Worm (Caenorhabditis elegans) whole organism, young adult: ENCODE measurements around the gene C09H5.7.

Experiments
- B0261.1 ChIP-seq: sonication (generic microtip); optimal IDR thresholded peaks from 2 replicates; lab custom pipeline; 2016; ENCODE audit warnings: mild to moderate bottlenecking, missing genetic modification characterization, moderate library complexity, missing compliant biosample characterization
- C06A6.2 ChIP-seq: fragments of 200-800 bp; sonication (Bioruptor generic); conservative IDR thresholded peaks from 2 replicates; pipeline ENCODE4 v1.3.6; 2022; ENCODE audit warnings: missing genetic modification characterization, missing compliant biosample characterization
- C17E4.6 ChIP-seq: fragments of 200-800 bp; sonication (Bioruptor generic); IDR thresholded peaks from 2 replicates; pipeline ENCODE4 v1.3.6; 2022; ENCODE audit warnings: missing genetic modification reagents, missing genetic modification characterization, missing compliant biosample characterization
- D2030.7 ChIP-seq: fragments of 200-800 bp; sonication (Bioruptor generic); IDR thresholded peaks from 2 replicates; pipeline ENCODE4 v1.3.6; 2022; ENCODE audit warnings: missing genetic modification reagents, missing genetic modification characterization, missing compliant biosample characterization
- F22D6.2 ChIP-seq: sonication (generic microtip); optimal IDR thresholded peaks from 2 replicates; lab custom pipeline; 2016; ENCODE audit warnings: mild to moderate bottlenecking, missing genetic modification characterization, missing compliant biosample characterization
- F23B12.7 ChIP-seq: sonication (generic microtip); optimal IDR thresholded peaks from 2 replicates; lab custom pipeline; 2017; ENCODE audit warnings: missing genetic modification characterization, mild to moderate bottlenecking, missing compliant biosample characterization, antibody characterized with exemption, moderate library complexity; ENCODE audit not compliant: insufficient read depth
- F37B4.10 ChIP-seq: fragments of 200-800 bp; sonication (Bioruptor generic); IDR thresholded peaks from 2 replicates; pipeline ENCODE4 v1.3.6; 2022; ENCODE audit warnings: missing genetic modification characterization, missing compliant biosample characterization
- F39B2.1 ChIP-seq: fragments of 200-800 bp; sonication (Bioruptor generic); IDR thresholded peaks from 2 replicates; pipeline ENCODE4 v1.3.6; 2022; ENCODE audit warnings: missing genetic modification reagents, missing genetic modification characterization, missing compliant biosample characterization
- K12H6.12 ChIP-seq: fragments of 200-800 bp; sonication (Bioruptor generic); optimal IDR thresholded peaks from 2 replicates; lab custom pipeline; 2018; ENCODE audit warnings: mild to moderate bottlenecking, missing genetic modification characterization, missing compliant biosample characterization
- Y95B8A.8 ChIP-seq: fragments of 200-800 bp; sonication (Bioruptor generic); IDR thresholded peaks from 2 replicates; pipeline ENCODE4 v1.3.6; 2022; ENCODE audit warnings: missing genetic modification reagents, missing genetic modification characterization, missing compliant biosample characterization
- ama-1 ChIP-seq, 3 experiments: fragments of 150-350 bp in 1 of 3; sonication (generic microtip) in 2 of 3; optimal IDR thresholded peaks; 2 replicates each; lab custom pipeline; 2014 to 2018; ENCODE audit warnings: missing biosample characterization in 2 of 3, missing genetic modification characterization in 2 of 3, missing genetic modification reagents in 2 of 3
- attf-3 ChIP-seq: fragments of 200-800 bp; sonication (Bioruptor generic); conservative IDR thresholded peaks from 2 replicates; pipeline ENCODE4 v1.3.6; 2022; ENCODE audit warnings: missing genetic modification reagents, missing genetic modification characterization, missing compliant biosample characterization
- attf-5 ChIP-seq: fragments of 200-800 bp; sonication (Bioruptor generic); optimal IDR thresholded peaks from 2 replicates; lab custom pipeline; 2018; ENCODE audit warnings: mild to moderate bottlenecking, missing genetic modification characterization, missing compliant biosample characterization
- cebp-1 ChIP-seq, 2 experiments: fragments of 200-800 bp in 1 of 2; sonication (Bioruptor generic) in 1 of 2; sonication (generic microtip) in 1 of 2; IDR thresholded peaks in 1 of 2; optimal IDR thresholded peaks in 1 of 2; 2 replicates each; pipeline versions ENCODE4 v1.3.6 to Lab custom; 2017 to 2022; ENCODE audit warnings: missing compliant biosample characterization in 2 of 2, missing genetic modification characterization in 2 of 2, mild to moderate bottlenecking in 1 of 2, missing genetic modification reagents in 1 of 2, moderate library complexity in 1 of 2
- ceh-100 ChIP-seq: fragments of 200-800 bp; sonication (Bioruptor generic); IDR thresholded peaks from 2 replicates; pipeline ENCODE4 v1.3.6; 2022; ENCODE audit warnings: missing genetic modification reagents, missing genetic modification characterization, missing compliant biosample characterization
- ceh-40 ChIP-seq: fragments of 200-800 bp; sonication (Bioruptor generic); IDR thresholded peaks from 2 replicates; pipeline ENCODE4 v1.3.6; 2022; ENCODE audit warnings: missing genetic modification characterization, missing compliant biosample characterization
- ceh-79 ChIP-seq: sonication (generic microtip); optimal IDR thresholded peaks from 2 replicates; lab custom pipeline; 2017; ENCODE audit warnings: mild to moderate bottlenecking, missing genetic modification characterization, missing compliant biosample characterization
- chd-7 ChIP-seq: sonication (generic microtip); optimal IDR thresholded peaks from 2 replicates; lab custom pipeline; 2016; ENCODE audit warnings: mild to moderate bottlenecking, missing genetic modification characterization, moderate library complexity, missing compliant biosample characterization
- dpl-1 ChIP-seq: fragments of 150-350 bp; optimal IDR thresholded peaks from 2 replicates; lab custom pipeline; 2014; ENCODE audit warnings: missing biosample characterization, missing genetic modification reagents, missing genetic modification characterization
- hlh-12 ChIP-seq: sonication (generic microtip); optimal IDR thresholded peaks from 2 replicates; lab custom pipeline; 2016; ENCODE audit warnings: missing genetic modification characterization, missing compliant biosample characterization
- hmg-1.2 ChIP-seq: fragments of 200-800 bp; sonication (Bioruptor generic); IDR thresholded peaks from 2 replicates; pipeline ENCODE4 v1.3.6; 2022; ENCODE audit warnings: missing genetic modification reagents, missing genetic modification characterization, missing compliant biosample characterization
- hsf-1 ChIP-seq: fragments of 200-800 bp; sonication (Bioruptor generic); IDR thresholded peaks from 2 replicates; pipeline ENCODE4 v1.3.6; 2022; ENCODE audit warnings: missing genetic modification reagents, missing genetic modification characterization, missing compliant biosample characterization
- lin-54 ChIP-seq: fragments of 200-800 bp; sonication (Bioruptor generic); optimal IDR thresholded peaks from 2 replicates; lab custom pipeline; 2018; ENCODE audit warnings: mild to moderate bottlenecking, missing genetic modification characterization, missing compliant biosample characterization
- lir-1 ChIP-seq: fragments of 200-800 bp; sonication (Bioruptor generic); conservative IDR thresholded peaks from 2 replicates; pipeline ENCODE4 v1.3.6; 2022; ENCODE audit warnings: missing genetic modification reagents, missing genetic modification characterization, missing compliant biosample characterization
- madf-3 ChIP-seq: fragments of 200-800 bp; sonication (Bioruptor generic); IDR thresholded peaks from 2 replicates; pipeline ENCODE4 v1.3.6; 2022; ENCODE audit warnings: missing genetic modification reagents, missing genetic modification characterization, missing compliant biosample characterization
- madf-6 ChIP-seq: fragments of 200-800 bp; sonication (Bioruptor generic); IDR thresholded peaks from 2 replicates; pipeline ENCODE4 v1.3.6; 2022; ENCODE audit warnings: missing genetic modification reagents, missing genetic modification characterization, missing compliant biosample characterization
- mcd-1 ChIP-seq: fragments of 200-800 bp; sonication (Bioruptor generic); IDR thresholded peaks from 2 replicates; pipeline ENCODE4 v1.3.6; 2022; ENCODE audit warnings: missing genetic modification reagents, missing genetic modification characterization, missing compliant biosample characterization
- nfya-1 ChIP-seq: sonication (generic microtip); optimal IDR thresholded peaks from 2 replicates; lab custom pipeline; 2017; ENCODE audit warnings: antibody characterized with exemption, missing compliant biosample characterization, missing genetic modification characterization, borderline replicate concordance; ENCODE audit not compliant: insufficient read depth
- nhr-120 ChIP-seq: fragments of 200-800 bp; sonication (Bioruptor generic); IDR thresholded peaks from 2 replicates; pipeline ENCODE4 v1.3.6; 2022; ENCODE audit warnings: missing genetic modification characterization, missing compliant biosample characterization
- nhr-27 ChIP-seq: fragments of 200-800 bp; sonication (Bioruptor generic); optimal IDR thresholded peaks from 2 replicates; lab custom pipeline; 2018; ENCODE audit warnings: mild to moderate bottlenecking, missing genetic modification characterization, moderate library complexity, missing compliant biosample characterization
- pbrm-1 ChIP-seq: fragments of 200-800 bp; sonication (Bioruptor generic); IDR thresholded peaks from 2 replicates; pipeline ENCODE4 v1.3.6; 2022; ENCODE audit warnings: missing genetic modification reagents, missing genetic modification characterization, missing compliant biosample characterization
- rcor-1 ChIP-seq: fragments of 200-800 bp; sonication (Bioruptor generic); IDR thresholded peaks from 2 replicates; pipeline ENCODE4 v1.3.6; 2022; ENCODE audit warnings: missing genetic modification reagents, missing genetic modification characterization, missing compliant biosample characterization
- rpc-1 ChIP-seq, 2 experiments: fragments of 150-350 bp in 1 of 2; sonication (generic microtip) in 1 of 2; optimal IDR thresholded peaks; 2 replicates each; lab custom pipeline; 2014 to 2018; ENCODE audit warnings: missing biosample characterization in 1 of 2, missing genetic modification characterization in 1 of 2, missing genetic modification reagents in 1 of 2, missing genotype in 1 of 2
- sea-2 ChIP-seq: fragments of 200-800 bp; sonication (Bioruptor generic); IDR thresholded peaks from 2 replicates; pipeline ENCODE4 v1.3.6; 2022; ENCODE audit warnings: missing genetic modification characterization, missing compliant biosample characterization
- snpc-1.1 ChIP-seq: sonication (generic microtip); optimal IDR thresholded peaks from 2 replicates; lab custom pipeline; 2017; ENCODE audit warnings: missing genetic modification characterization, mild to moderate bottlenecking, missing compliant biosample characterization, antibody characterized with exemption, moderate library complexity, missing genotype, missing genetic modification reagents; ENCODE audit not compliant: insufficient read depth
- snpc-1.3 ChIP-seq: sonication (generic microtip); optimal IDR thresholded peaks from 2 replicates; lab custom pipeline; 2017; ENCODE audit warnings: missing genetic modification characterization, mild to moderate bottlenecking, missing compliant biosample characterization, antibody characterized with exemption, moderate library complexity, missing genotype, missing genetic modification reagents; ENCODE audit not compliant: insufficient read depth
- tbp1 ChIP-seq: fragments of 200-800 bp; sonication (Bioruptor generic); optimal IDR thresholded peaks from 2 replicates; lab custom pipeline; 2018; ENCODE audit warnings: mild to moderate bottlenecking, missing genetic modification characterization, missing compliant biosample characterization
- tbx-9 ChIP-seq: sonication (generic microtip); optimal IDR thresholded peaks from 2 replicates; lab custom pipeline; 2016; ENCODE audit warnings: borderline replicate concordance, missing genetic modification characterization, inconsistent platforms, missing compliant biosample characterization
- unc-130 ChIP-seq: sonication (generic microtip); optimal IDR thresholded peaks from 2 replicates; lab custom pipeline; 2016; ENCODE audit warnings: missing genetic modification reagents, missing genetic modification characterization, missing compliant biosample characterization
- ztf-22 ChIP-seq: fragments of 200-800 bp; sonication (Bioruptor generic); optimal IDR thresholded peaks from 2 replicates; lab custom pipeline; 2018; ENCODE audit warnings: mild to moderate bottlenecking, missing genetic modification characterization, moderate library complexity, missing compliant biosample characterization

Gene C09H5.7

ce11 chrV:8130149-8130661, 45.2 kb upstream of the C09H5.7 start, which contains the start of gene snap-1 (continued):
- TF ChIP-seq Y95B8A.8 (no peak), lir-1 (no peak), D2030.7 (GFP tag; lab: Robert Waterston, UW) (no peak), sea-2 (GFP tag; lab: Robert Waterston, UW) (no peak), nfya-1 (tag; lab: Kevin White, UChicago) (no peak), F37B4.10 (no peak), F39B2.1 (GFP tag; lab: Robert Waterston, UW) (no peak), nhr-27 (tag; lab: Kevin White, UChicago) (no peak), hsf-1 (GFP tag; lab: Robert Waterston, UW) (no peak; the same call in 1 of the 2 replicates), snpc-1.1 (no peak), K12H6.12 (tag; lab: Kevin White, UChicago) (peak; percentile 73), chd-7 (tag; lab: Kevin White, UChicago) (no peak), F22D6.2 (tag; lab: Kevin White, UChicago) (no peak), unc-130 (GFP tag; lab: Kevin White, UChicago) (no peak), ztf-22 (GFP tag; lab: Kevin White, UChicago) (no peak), ama-1 (optimal IDR thresholded peaks at IDR 0.05; lab: Kevin White, UChicago) (peak; percentile 44), ama-1 (GFP tag; optimal IDR thresholded peaks at IDR 0.05; lab: Kevin White, UChicago) (no peak), tbx-9 (no peak), dpl-1 (GFP tag; lab: Kevin White, UChicago) (no peak), rcor-1 (GFP tag; lab: Robert Waterston, UW) (no peak), tbp1 (peak; percentile 3), hmg-1.2 (GFP tag; lab: Robert Waterston, UW) (peak; percentile 45; the same call in 1 of the 2 replicates), C06A6.2 (GFP tag; lab: Robert Waterston, UW) (no peak), cebp-1 (GFP tag; IDR thresholded peaks at IDR 0.05; lab: Robert Waterston, UW) (peak; percentile 90), cebp-1 (tag; optimal IDR thresholded peaks at IDR 0.05; lab: Kevin White, UChicago) (peak; percentile 95), mcd-1 (GFP tag; lab: Robert Waterston, UW) (0 out of 2 replicates have a peak, but pooled peaks have one; percentile 47), hlh-12 (tag; lab: Kevin White, UChicago) (no peak), B0261.1 (tag; lab: Kevin White, UChicago) (no peak), attf-5 (GFP tag; lab: Kevin White, UChicago) (peak; percentile 83), pbrm-1 (GFP tag; lab: Robert Waterston, UW) (peak; percentile 27; the same call in 1 of the 2 replicates), nhr-120 (GFP tag; lab: Robert Waterston, UW) (no peak), C17E4.6 (GFP tag; lab: Robert Waterston, UW) (no peak), lin-54 (GFP tag; lab: Kevin White, UChicago) (peak; percentile 17), F23B12.7 (tag; lab: Kevin White, UChicago) (no peak)

DNA sequence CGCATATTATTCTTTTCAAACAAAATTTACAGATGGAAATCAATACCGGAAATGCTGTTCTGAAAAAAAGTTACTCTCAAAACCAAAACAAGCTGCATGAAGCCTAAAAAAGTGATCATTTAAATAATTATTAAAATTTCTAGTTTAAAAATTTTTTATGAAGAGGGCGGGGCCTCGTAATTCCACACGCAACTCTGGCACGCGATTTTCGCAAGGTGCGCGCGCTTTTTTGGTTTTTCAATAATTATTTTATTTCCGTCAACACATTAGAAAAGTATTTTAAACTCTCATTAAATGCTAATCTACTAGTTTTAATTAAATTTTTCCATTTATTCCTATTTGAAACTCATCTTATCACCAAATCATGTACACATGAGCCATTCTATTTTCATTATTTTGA, 44.7 kb upstream of the C09H5.7 start:
- peak; percentile 66 for TF ChIP-seq hsf-1 (GFP tag; lab: Robert Waterston, UW)
- peak; percentile 47 for TF ChIP-seq D2030.7 (GFP tag; lab: Robert Waterston, UW)
- no peak for TF ChIP-seq attf-3
- TF ChIP-seq ceh-40 (GFP tag; lab: Robert Waterston, UW) = 0 out of 2 replicates have a peak, but pooled peaks have one; percentile 22
- peak; percentile 34; the same call in 1 of the 2 replicates for TF ChIP-seq ceh-100 (GFP tag; lab: Robert Waterston, UW)
- no peak for TF ChIP-seq madf-3
- no peak for TF ChIP-seq B0261.1 (tag; lab: Kevin White, UChicago)
- TF ChIP-seq snpc-1.3 (tag; lab: Kevin White, UChicago) = peak; percentile 16
- peak; percentile 38; the same call in 1 of the 2 replicates for TF ChIP-seq madf-6 (GFP tag; lab: Robert Waterston, UW)
- TF ChIP-seq ceh-79 (tag; lab: Kevin White, UChicago) = no peak
- peak; percentile 14; the same call in 1 of the 2 replicates for TF ChIP-seq rcor-1 (GFP tag; lab: Robert Waterston, UW)
- peak; percentile 28 for TF ChIP-seq rpc-1 (optimal IDR thresholded peaks at IDR 0.05; lab: Kevin White, UChicago)
- no peak for TF ChIP-seq rpc-1 (tag; optimal IDR thresholded peaks at IDR 0.05; lab: Kevin White, UChicago)
- TF ChIP-seq attf-5 (GFP tag; lab: Kevin White, UChicago) = no peak
- TF ChIP-seq, all 124 proteins: peak for 8
